Worm (Caenorhabditis elegans) whole organism, L4/young adult: ENCODE data around the gene C55B6.4.

Experiments used
- W03F9.2 ChIP-seq: fragments of 150-350 bp; optimal IDR thresholded peaks from 2 replicates; lab custom pipeline; 2014; ENCODE audit warnings: missing biosample characterization, missing genetic modification characterization
- dao-5 ChIP-seq: sonication (generic microtip); optimal IDR thresholded peaks from 2 replicates; lab custom pipeline; 2016; ENCODE audit warnings: missing genotype, missing genetic modification characterization, moderate library complexity, missing compliant biosample characterization
- him-1 ChIP-seq: sonication (generic microtip); optimal IDR thresholded peaks from 2 replicates; lab custom pipeline; 2016; ENCODE audit warnings: missing genotype, missing genetic modification reagents, missing genetic modification characterization, missing compliant biosample characterization

- TF ChIP-seq him-1 (tag; lab: Kevin White, UChicago) (peak; percentile 6), dao-5 (tag; lab: Kevin White, UChicago) (no peak), W03F9.2 (tag; lab: Kevin White, UChicago) (no peak)
These were observed 42.8 kb upstream of the C55B6.4 start for ce11 chrX:7230321-7230720.
